ENCODE assay signal across 1 worm cellular context in the genomic region with DNA sequence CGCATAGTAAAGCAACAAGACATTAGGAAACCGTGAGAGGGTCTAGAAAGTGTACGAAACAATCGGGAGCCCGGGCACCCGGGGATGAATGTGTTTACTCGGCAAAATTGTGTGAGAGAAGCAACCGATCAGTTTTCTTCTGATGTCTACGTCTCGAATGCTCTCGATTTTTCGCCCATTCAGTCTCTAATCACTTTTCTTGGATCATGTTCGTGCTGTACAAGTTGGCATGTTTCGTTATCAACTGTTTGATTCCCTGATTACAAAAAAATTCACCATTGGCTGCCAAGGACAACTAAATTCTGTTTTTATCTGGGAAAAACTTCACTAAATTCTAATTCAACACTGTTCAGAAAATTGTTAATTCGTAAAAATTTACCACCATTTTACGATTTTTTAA.
TF ChIP-seq lines count a peak whose summit lies in the region.

No protein-coding gene starts in this region.

TF ChIP-seq in whole organism, L4 larva, 104 proteins besides CTCF, POLR2A, EP300 and RAD21 (continued from another document):
- TF ChIP-seq dmd-6 (GFP tag; IDR thresholded peaks at IDR 0.05; lab: Robert Waterston, UW) (peak; percentile 46), daf-19 (GFP tag; conservative IDR thresholded peaks at IDR 0.05; lab: Robert Waterston, UW) (no peak), nhr-77 (tag; optimal IDR thresholded peaks at IDR 0.05; lab: Kevin White, UChicago) (no peak), nhr-28 (tag; optimal IDR thresholded peaks at IDR 0.05; lab: Kevin White, UChicago) (peak; percentile 31), hlh-30 (tag; optimal IDR thresholded peaks at IDR 0.05; lab: Kevin White, UChicago; ENCODE audit: insufficient read depth) (no peak), pha-4 (GFP tag; IDR thresholded peaks at IDR 0.05; lab: Robert Waterston, UW) (no peak), pha-4 (tag; optimal IDR thresholded peaks at IDR 0.05; lab: Kevin White, UChicago) (no peak), gei-8 (GFP tag; optimal IDR thresholded peaks at IDR 0.05; lab: Kevin White, UChicago) (no peak), T20F7.1 (GFP tag; optimal IDR thresholded peaks at IDR 0.05; lab: Kevin White, UChicago) (no peak), lsy-2 (tag; optimal IDR thresholded peaks at IDR 0.05; lab: Kevin White, UChicago) (no peak), snpc-4 (tag; optimal IDR thresholded peaks at IDR 0.05; lab: Kevin White, UChicago) (no peak), ceh-44 (GFP tag; IDR thresholded peaks at IDR 0.05; lab: Robert Waterston, UW) (no peak), madf-5 (GFP tag; IDR thresholded peaks at IDR 0.05; lab: Robert Waterston, UW) (no peak), dpl-1 (GFP tag; optimal IDR thresholded peaks at IDR 0.05; lab: Kevin White, UChicago) (no peak), unc-39 (tag; optimal IDR thresholded peaks at IDR 0.05; lab: Kevin White, UChicago) (no peak), nhr-25 (tag; optimal IDR thresholded peaks at IDR 0.05; lab: Kevin White, UChicago; ENCODE audit: borderline replicate concordance, insufficient read depth) (no peak), unc-62 (GFP tag; optimal IDR thresholded peaks at IDR 0.05 in 1 of 2; lab: Kevin White, UChicago) (peak in 1 of 2 experiments; percentile 76), unc-62 (tag; optimal IDR thresholded peaks at IDR 0.05; lab: Kevin White, UChicago) (no peak), jun-1 (tag; optimal IDR thresholded peaks at IDR 0.05; lab: Kevin White, UChicago) (no peak), nhr-42 (GFP tag; IDR thresholded peaks at IDR 0.05; lab: Robert Waterston, UW) (no peak), zip-11 (GFP tag; IDR thresholded peaks at IDR 0.05; lab: Robert Waterston, UW) (no peak), lin-39 (tag; optimal IDR thresholded peaks at IDR 0.05; lab: Kevin White, UChicago) (no peak), tag-97 (GFP tag; IDR thresholded peaks at IDR 0.05; lab: Robert Waterston, UW) (no peak), F49E8.2 (tag; optimal IDR thresholded peaks at IDR 0.05; lab: Kevin White, UChicago; ENCODE audit: borderline replicate concordance) (no peak), Y5F2A.4 (GFP tag; optimal IDR thresholded peaks at IDR 0.05; lab: Kevin White, UChicago) (no peak), dmd-9 (GFP tag; IDR thresholded peaks at IDR 0.05; lab: Robert Waterston, UW) (no peak), lin-15B (tag; optimal IDR thresholded peaks at IDR 0.05; lab: Kevin White, UChicago) (no peak), mdl-1 (tag; optimal IDR thresholded peaks at IDR 0.05; lab: Kevin White, UChicago) (no peak), vab-7 (GFP tag; IDR thresholded peaks at IDR 0.05; lab: Robert Waterston, UW) (no peak), daf-8 (GFP tag; IDR thresholded peaks at IDR 0.05; lab: Robert Waterston, UW) (no peak), set-16 (GFP tag; IDR thresholded peaks at IDR 0.05; lab: Robert Waterston, UW) (no peak), madf-9 (GFP tag; conservative IDR thresholded peaks at IDR 0.05; lab: Robert Waterston, UW) (no peak), attf-4 (tag; optimal IDR thresholded peaks at IDR 0.05; lab: Kevin White, UChicago) (no peak), zip-2 (tag; optimal IDR thresholded peaks at IDR 0.05; lab: Kevin White, UChicago) (no peak), lin-1 (GFP tag; IDR thresholded peaks at IDR 0.05; lab: Robert Waterston, UW) (no peak), snpc-1.2 (GFP tag; IDR thresholded peaks at IDR 0.05; lab: Robert Waterston, UW) (no peak), ctbp-1 (GFP tag; IDR thresholded peaks at IDR 0.05; lab: Robert Waterston, UW) (no peak), ceh-20 (GFP tag; IDR thresholded peaks at IDR 0.05; lab: Robert Waterston, UW) (no peak), T26A8.4 (GFP tag; IDR thresholded peaks at IDR 0.05; lab: Robert Waterston, UW) (no peak), nhr-102 (tag; optimal IDR thresholded peaks at IDR 0.05; lab: Kevin White, UChicago) (no peak), fkh-10 (GFP tag; optimal IDR thresholded peaks at IDR 0.05; lab: Kevin White, UChicago) (no peak), unc-130 (GFP tag; optimal IDR thresholded peaks at IDR 0.05; lab: Kevin White, UChicago) (no peak), lin-13 (GFP tag; optimal IDR thresholded peaks at IDR 0.05; lab: Kevin White, UChicago) (no peak), nhr-111 (GFP tag; optimal IDR thresholded peaks at IDR 0.05; lab: Kevin White, UChicago) (no peak), lim-7 (GFP tag; IDR thresholded peaks at IDR 0.05; lab: Robert Waterston, UW) (no peak), hlh-11 (tag; optimal IDR thresholded peaks at IDR 0.05; lab: Kevin White, UChicago) (peak; percentile 34)
